Worm (Caenorhabditis elegans) whole organism, midembryonic: Measurements from ENCODE around the gene K02D3.2.

Experiments used
- T22C8.4 ChIP-seq: fragments of 200-800 bp; sonication (Bioruptor generic); IDR thresholded peaks from 2 replicates; pipeline ENCODE4 v1.3.6; 2022; ENCODE audit warnings: missing genetic modification characterization, missing compliant biosample characterization
- cog-1 ChIP-seq: sonication (generic microtip); optimal IDR thresholded peaks from 2 replicates; lab custom pipeline; 2016; ENCODE audit warnings: missing genetic modification characterization, missing compliant biosample characterization
- flt-1 ChIP-seq: fragments of 200-800 bp; sonication (Bioruptor generic); IDR thresholded peaks from 2 replicates; pipeline ENCODE4 v1.3.6; 2022; ENCODE audit warnings: missing genetic modification characterization, missing compliant biosample characterization
- klf-2 ChIP-seq: fragments of 200-800 bp; sonication (Bioruptor generic); conservative IDR thresholded peaks from 2 replicates; pipeline ENCODE4 v1.3.6; 2022; ENCODE audit warnings: missing genetic modification reagents, missing genetic modification characterization, missing compliant biosample characterization
- med-1 ChIP-seq: sonication (generic microtip); optimal IDR thresholded peaks from 2 replicates; lab custom pipeline; 2017; ENCODE audit warnings: missing genetic modification characterization, mild to moderate bottlenecking, missing compliant biosample characterization, antibody characterized with exemption, missing genetic modification reagents; ENCODE audit not compliant: insufficient read depth
- ref-1 ChIP-seq: fragments of 200-800 bp; sonication (Bioruptor generic); conservative IDR thresholded peaks from 2 replicates; pipeline ENCODE4 v1.3.6; 2022; ENCODE audit warnings: missing genetic modification reagents, missing genetic modification characterization, missing compliant biosample characterization
- tab-1 ChIP-seq: fragments of 200-800 bp; sonication (Bioruptor generic); IDR thresholded peaks from 2 replicates; pipeline ENCODE4 v1.3.6; 2022; ENCODE audit warnings: missing genetic modification characterization, missing compliant biosample characterization
- ztf-23 ChIP-seq: fragments of 200-800 bp; sonication (Bioruptor generic); IDR thresholded peaks from 2 replicates; pipeline ENCODE4 v1.3.6; 2022; ENCODE audit warnings: missing genetic modification reagents, missing genetic modification characterization, missing compliant biosample characterization
- ztf-29 ChIP-seq: fragments of 200-800 bp; sonication (Bioruptor generic); IDR thresholded peaks from 2 replicates; pipeline ENCODE4 v1.3.6; 2022; ENCODE audit warnings: missing genetic modification reagents, missing genetic modification characterization, missing compliant biosample characterization

K02D3.2 gene

DNA sequence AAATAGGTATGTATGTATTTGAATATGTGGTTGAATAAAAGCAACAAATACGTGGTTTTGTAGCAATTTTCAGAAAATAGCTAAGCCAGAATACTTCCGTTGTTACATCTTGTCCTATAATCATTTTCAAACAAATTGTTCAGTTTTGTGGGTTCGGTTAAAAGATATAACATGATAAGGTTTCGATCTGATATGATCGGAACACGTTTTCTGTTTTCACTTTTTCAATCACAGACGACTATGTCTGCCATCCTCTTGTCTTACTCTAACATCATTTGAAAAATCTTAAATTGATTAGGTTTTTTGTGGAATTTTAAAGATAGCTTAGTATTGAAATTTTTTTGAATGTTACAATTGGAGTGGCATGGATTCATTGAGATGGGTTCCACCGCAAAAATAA is 14.5 kb upstream of the K02D3.2 start:
- TF ChIP-seq ztf-29 (GFP tag; lab: Robert Waterston, UW) (no peak), cog-1 (tag; lab: Kevin White, UChicago) (no peak), klf-2 (GFP tag; lab: Robert Waterston, UW) (no peak), T22C8.4 (GFP tag; lab: Robert Waterston, UW) (no peak), ztf-23 (no peak), tab-1 (GFP tag; lab: Robert Waterston, UW) (no peak), med-1 (no peak), flt-1 (GFP tag; lab: Robert Waterston, UW) (no peak), ref-1 (no peak)

- TF ChIP-seq ztf-29 (GFP tag; lab: Robert Waterston, UW) (no peak), klf-2 (GFP tag; lab: Robert Waterston, UW) (no peak), flt-1 (GFP tag; lab: Robert Waterston, UW) (no peak), tab-1 (GFP tag; lab: Robert Waterston, UW) (no peak), ztf-23 (no peak), ref-1 (no peak)
Measured at ce11 chrX:13724364-13724763, 12.6 kb upstream of the K02D3.2 start, which contains the start of gene K11E4.6. Gene K11E4.6 (plus strand): TSS chrX:13724664.

DNA sequence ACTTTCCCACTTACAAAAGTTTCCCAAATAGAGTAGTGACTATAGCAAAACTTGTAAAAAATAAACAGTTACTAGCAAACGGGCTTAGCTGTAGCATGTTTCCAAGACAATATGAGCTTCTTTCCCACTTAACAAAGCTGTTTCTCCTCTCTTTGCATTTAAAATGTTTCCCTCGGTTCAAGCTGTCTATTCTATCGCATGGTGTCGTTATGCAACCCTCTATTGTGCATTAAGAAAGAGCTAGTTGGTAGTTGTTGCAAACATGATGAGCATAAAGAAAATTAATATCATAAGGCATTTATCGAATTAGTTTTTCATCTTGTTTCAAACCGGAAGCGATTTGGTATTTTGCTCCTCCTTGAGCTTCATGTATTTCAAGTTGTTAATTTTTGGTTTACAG is 11.0 kb upstream of the K02D3.2 start, which contains the start of gene poml-1:
TSS of gene poml-1 (minus strand) at position 101 of the 400 bp plus-strand sequence.
- no peak for TF ChIP-seq ref-1
- TF ChIP-seq ztf-23: no peak
- no peak for TF ChIP-seq tab-1 (GFP tag; lab: Robert Waterston, UW)
- TF ChIP-seq flt-1 (GFP tag; lab: Robert Waterston, UW): no peak
- TF ChIP-seq klf-2 (GFP tag; lab: Robert Waterston, UW): no peak

ce11 chrX:13717053-13717671 is 5.4 kb upstream of the K02D3.2 start, which contains the start of gene shc-3:
Gene shc-3 (plus strand): TSS chrX:13717536.
- TF ChIP-seq cog-1 (tag; lab: Kevin White, UChicago) (no peak), ztf-29 (GFP tag; lab: Robert Waterston, UW) (0 out of 2 replicates have a peak, but pooled peaks have one; percentile 16)

DNA sequence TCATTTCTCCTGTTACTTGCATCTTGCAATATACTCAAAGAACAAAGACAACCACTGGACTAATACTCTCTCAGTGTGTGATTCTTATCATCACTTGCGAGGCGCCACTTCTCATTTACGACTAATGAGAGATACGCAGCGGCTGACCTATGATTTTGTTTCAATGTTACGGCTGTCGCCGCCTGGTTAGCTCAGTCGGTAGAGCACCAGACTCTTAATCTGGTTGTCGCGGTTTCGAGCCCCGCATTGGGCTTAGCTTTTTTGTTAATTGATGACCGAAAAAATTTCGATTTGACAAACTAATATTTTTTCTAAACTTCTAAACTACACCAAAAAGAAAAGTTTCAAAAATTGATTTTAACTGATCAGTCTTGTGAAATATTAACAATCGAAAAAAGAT is 4.5 kb upstream of the K02D3.2 start:
- TF ChIP-seq cog-1 (tag; lab: Kevin White, UChicago) (no peak), ztf-23 (peak; percentile 64; the same call in 1 of the 2 replicates), ztf-29 (GFP tag; lab: Robert Waterston, UW) (peak; percentile 59; the same call in 1 of the 2 replicates), med-1 (no peak), klf-2 (GFP tag; lab: Robert Waterston, UW) (no peak), T22C8.4 (GFP tag; lab: Robert Waterston, UW) (no peak), flt-1 (GFP tag; lab: Robert Waterston, UW) (no peak), ref-1 (no peak), tab-1 (GFP tag; lab: Robert Waterston, UW) (no peak)

DNA sequence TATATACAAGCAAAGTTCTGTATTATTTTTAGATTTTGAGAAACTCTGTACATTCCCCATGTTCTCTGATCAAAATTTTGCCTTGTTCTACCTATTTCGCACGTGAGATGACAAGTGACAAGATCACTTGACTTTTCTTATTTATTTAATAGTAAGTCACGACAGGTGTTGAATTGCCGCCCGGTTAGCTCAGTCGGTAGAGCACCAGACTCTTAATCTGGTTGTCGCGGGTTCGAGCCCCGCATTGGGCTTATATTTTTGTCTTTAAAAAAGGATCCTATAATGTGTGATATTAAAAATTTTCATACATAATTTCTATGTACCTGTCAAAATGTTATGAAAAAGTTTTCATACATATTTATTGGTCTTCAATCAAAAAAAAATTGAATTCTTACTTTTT is 2.9 kb upstream of the K02D3.2 start:
- TF ChIP-seq klf-2 (GFP tag; lab: Robert Waterston, UW) (no peak), cog-1 (tag; lab: Kevin White, UChicago) (no peak), med-1 (no peak), ztf-23 (no peak), T22C8.4 (GFP tag; lab: Robert Waterston, UW) (no peak), ref-1 (no peak), flt-1 (GFP tag; lab: Robert Waterston, UW) (0 out of 2 replicates have a peak, but pooled peaks have one; percentile 44), tab-1 (GFP tag; lab: Robert Waterston, UW) (0 out of 2 replicates have a peak, but pooled peaks have one; percentile 50), ztf-29 (GFP tag; lab: Robert Waterston, UW) (no peak)

DNA sequence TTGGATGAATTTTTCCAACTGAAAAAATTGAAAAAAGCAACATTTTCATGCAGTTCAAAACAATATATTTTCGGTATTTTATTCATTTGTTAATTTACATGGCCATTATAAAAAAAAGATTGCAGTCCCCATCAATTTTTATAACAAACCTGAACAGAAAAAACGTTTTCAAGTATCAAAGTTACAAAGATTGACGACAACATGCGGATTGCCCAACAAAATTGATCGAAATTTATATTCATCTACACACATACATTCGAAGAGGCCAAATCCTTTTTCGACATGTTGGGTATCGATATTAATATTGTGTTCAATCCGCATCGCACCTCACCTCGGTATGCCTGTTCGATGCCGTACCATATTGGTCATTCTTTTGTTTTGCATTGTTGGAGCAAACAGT is 2.0 kb upstream of the K02D3.2 start, which contains the start of gene K11E4.1:
TSS of gene K11E4.1 (plus strand) at position 301 of the 400 bp plus-strand sequence.
- no peak for TF ChIP-seq ztf-29 (GFP tag; lab: Robert Waterston, UW)
- no peak for TF ChIP-seq T22C8.4 (GFP tag; lab: Robert Waterston, UW)
- no peak for TF ChIP-seq cog-1 (tag; lab: Kevin White, UChicago)
- no peak for TF ChIP-seq flt-1 (GFP tag; lab: Robert Waterston, UW)
- no peak for TF ChIP-seq tab-1 (GFP tag; lab: Robert Waterston, UW)
- no peak for TF ChIP-seq ztf-23
- no peak for TF ChIP-seq ref-1
- TF ChIP-seq med-1: no peak
- no peak for TF ChIP-seq klf-2 (GFP tag; lab: Robert Waterston, UW)

- no peak for TF ChIP-seq ztf-23
- TF ChIP-seq klf-2 (GFP tag; lab: Robert Waterston, UW): no peak
- TF ChIP-seq ztf-29 (GFP tag; lab: Robert Waterston, UW): no peak
- TF ChIP-seq flt-1 (GFP tag; lab: Robert Waterston, UW): no peak
- no peak for TF ChIP-seq T22C8.4 (GFP tag; lab: Robert Waterston, UW)
- TF ChIP-seq tab-1 (GFP tag; lab: Robert Waterston, UW): no peak
- TF ChIP-seq ref-1: no peak
- TF ChIP-seq med-1: no peak
- TF ChIP-seq cog-1 (tag; lab: Kevin White, UChicago): no peak
Measured at ce11 chrX:13712992-13713391, 1.2 kb upstream of the K02D3.2 start.

ce11 chrX:13709060-13709459 is 2.7 kb downstream of the K02D3.2 start:
- no peak for TF ChIP-seq T22C8.4 (GFP tag; lab: Robert Waterston, UW)
- no peak for TF ChIP-seq flt-1 (GFP tag; lab: Robert Waterston, UW)
- no peak for TF ChIP-seq ztf-29 (GFP tag; lab: Robert Waterston, UW)
- no peak for TF ChIP-seq tab-1 (GFP tag; lab: Robert Waterston, UW)
- TF ChIP-seq med-1: no peak
- no peak for TF ChIP-seq klf-2 (GFP tag; lab: Robert Waterston, UW)
- no peak for TF ChIP-seq cog-1 (tag; lab: Kevin White, UChicago)
- no peak for TF ChIP-seq ztf-23
- TF ChIP-seq ref-1: no peak

- TF ChIP-seq med-1 (no peak), flt-1 (GFP tag; lab: Robert Waterston, UW) (no peak), ztf-23 (no peak), cog-1 (tag; lab: Kevin White, UChicago) (no peak), ref-1 (no peak), tab-1 (GFP tag; lab: Robert Waterston, UW) (no peak), T22C8.4 (GFP tag; lab: Robert Waterston, UW) (no peak), ztf-29 (GFP tag; lab: Robert Waterston, UW) (no peak), klf-2 (GFP tag; lab: Robert Waterston, UW) (no peak)
Measured at ce11 chrX:13706607-13707006, 5.2 kb downstream of the K02D3.2 start, which contains the start of gene K02D3.1. Gene K02D3.1 (plus strand): TSS chrX:13706907.
